Worm (Caenorhabditis elegans) whole organism, L1 larva: ENCODE measurements around the gene ctsa-2.

ENCODE experiments used
- C16A3.4 ChIP-seq: fragments of 150-350 bp; optimal IDR thresholded peaks from 2 replicates; lab custom pipeline; 2014; ENCODE audit warnings: missing biosample characterization, missing genetic modification characterization
- C34B4.2 ChIP-seq: sonication (generic microtip); optimal IDR thresholded peaks from 2 replicates; lab custom pipeline; 2017; ENCODE audit warnings: mild to moderate bottlenecking, missing genetic modification characterization, missing compliant biosample characterization
- F16B12.6 ChIP-seq: fragments of 150-350 bp; optimal IDR thresholded peaks from 2 replicates; lab custom pipeline; 2014; ENCODE audit warnings: missing biosample characterization, missing genetic modification characterization
- aha-1 ChIP-seq: fragments of 150-350 bp; optimal IDR thresholded peaks from 2 replicates; lab custom pipeline; 2014; ENCODE audit warnings: missing biosample characterization, missing genetic modification characterization
- alr-1 ChIP-seq: fragments of 200-800 bp; sonication (Bioruptor generic); optimal IDR thresholded peaks from 2 replicates; lab custom pipeline; 2018; ENCODE audit warnings: borderline replicate concordance, mild to moderate bottlenecking, missing genetic modification characterization, missing compliant biosample characterization
- aly-2 ChIP-seq: fragments of 150-350 bp; optimal IDR thresholded peaks from 2 replicates; lab custom pipeline; 2014; ENCODE audit warnings: missing biosample characterization, missing genetic modification characterization
- ama-1 ChIP-seq: fragments of 150-350 bp; optimal IDR thresholded peaks from 2 replicates; lab custom pipeline; 2014
- blmp-1 ChIP-seq: fragments of 150-350 bp; optimal IDR thresholded peaks from 2 replicates; lab custom pipeline; 2014; ENCODE audit warnings: missing biosample characterization, missing genetic modification characterization
- ceh-8 ChIP-seq: fragments of 200-800 bp; sonication (Bioruptor generic); optimal IDR thresholded peaks from 2 replicates; lab custom pipeline; 2018; ENCODE audit warnings: mild to moderate bottlenecking, missing genetic modification characterization, moderate library complexity, missing compliant biosample characterization
- ceh-88 ChIP-seq: fragments of 200-800 bp; sonication (Bioruptor generic); IDR thresholded peaks from 2 replicates; pipeline ENCODE4 v1.3.6; 2022; ENCODE audit warnings: missing genetic modification characterization, missing compliant biosample characterization
- ces-1 ChIP-seq: fragments of 150-350 bp; optimal IDR thresholded peaks from 2 replicates; lab custom pipeline; 2014; ENCODE audit warnings: missing biosample characterization, missing genetic modification reagents, missing genetic modification characterization
- dpl-1 ChIP-seq, 3 experiments: fragments of 150-350 bp in 2 of 3; sonication (generic microtip) in 1 of 3; optimal IDR thresholded peaks; 2 replicates each; lab custom pipeline; 2014 to 2017; ENCODE audit warnings: missing biosample characterization in 3 of 3, missing genetic modification characterization in 3 of 3, missing genetic modification reagents in 3 of 3
- efl-3 ChIP-seq: fragments of 200-800 bp; sonication (Bioruptor generic); optimal IDR thresholded peaks from 2 replicates; lab custom pipeline; 2018; ENCODE audit warnings: mild to moderate bottlenecking, missing genetic modification characterization, missing compliant biosample characterization
- elt-2 ChIP-seq: sonication (generic microtip); optimal IDR thresholded peaks from 2 replicates; lab custom pipeline; 2016; ENCODE audit warnings: missing genetic modification characterization, mild to moderate bottlenecking, inconsistent platforms, missing compliant biosample characterization, missing genetic modification reagents
- elt-3 ChIP-seq, 6 experiments: fragments of 150-350 bp in 1 of 6; sonication (generic microtip); optimal IDR thresholded peaks; 2 replicates each; lab custom pipeline; 2017 to 2018; ENCODE audit warnings: missing biosample characterization in 6 of 6, missing genetic modification characterization in 6 of 6, inconsistent platforms in 1 of 6
- fkh-8 ChIP-seq: sonication (generic microtip); optimal IDR thresholded peaks from 2 replicates; lab custom pipeline; 2016; ENCODE audit warnings: mild to moderate bottlenecking, missing genetic modification characterization, missing compliant biosample characterization
- fos-1 ChIP-seq: fragments of 150-350 bp; optimal IDR thresholded peaks from 2 replicates; lab custom pipeline; 2014; ENCODE audit warnings: missing biosample characterization, missing genetic modification characterization
- grh-1 ChIP-seq: fragments of 200-800 bp; sonication (Bioruptor generic); IDR thresholded peaks from 2 replicates; pipeline ENCODE4 v1.3.6; 2022; ENCODE audit warnings: missing genetic modification reagents, missing genetic modification characterization, missing compliant biosample characterization
- hlh-17 ChIP-seq: fragments of 200-800 bp; sonication (Bioruptor generic); optimal IDR thresholded peaks from 2 replicates; lab custom pipeline; 2018; ENCODE audit warnings: missing genetic modification characterization, mild to moderate bottlenecking, missing compliant biosample characterization, moderate library complexity, borderline replicate concordance
- hlh-4 ChIP-seq: sonication (generic microtip); optimal IDR thresholded peaks from 2 replicates; lab custom pipeline; 2016; ENCODE audit warnings: mild to moderate bottlenecking, missing genetic modification characterization, missing compliant biosample characterization
- isw-1 ChIP-seq: fragments of 200-800 bp; sonication (Bioruptor generic); IDR thresholded peaks from 2 replicates; pipeline ENCODE4 v1.3.6; 2022; ENCODE audit warnings: missing genetic modification characterization, missing compliant biosample characterization
- jun-1 ChIP-seq: fragments of 150-350 bp; optimal IDR thresholded peaks from 2 replicates; lab custom pipeline; 2014; ENCODE audit warnings: missing biosample characterization, missing genetic modification reagents, missing genetic modification characterization
- lin-13 ChIP-seq: fragments of 150-350 bp; optimal IDR thresholded peaks from 2 replicates; lab custom pipeline; 2014; ENCODE audit warnings: missing biosample characterization, missing genetic modification reagents, missing genetic modification characterization
- lin-15B ChIP-seq: fragments of 150-350 bp; sonication (generic microtip); optimal IDR thresholded peaks from 3 replicates; lab custom pipeline; 2014; ENCODE audit warnings: missing biosample characterization, missing genetic modification characterization
- lsy-2 ChIP-seq, 2 experiments: fragments of 150-350 bp; optimal IDR thresholded peaks; 2 replicates each; lab custom pipeline; 2014; ENCODE audit warnings: missing biosample characterization in 2 of 2, missing genetic modification characterization in 2 of 2
- mdl-1 ChIP-seq, 2 experiments: fragments of 150-350 bp; optimal IDR thresholded peaks; 2 replicates each; lab custom pipeline; 2014 to 2017; ENCODE audit warnings: missing biosample characterization in 2 of 2, missing genetic modification characterization in 2 of 2, inconsistent platforms in 1 of 2
- mep-1 ChIP-seq: fragments of 150-350 bp; optimal IDR thresholded peaks from 2 replicates; lab custom pipeline; 2014; ENCODE audit warnings: missing biosample characterization, missing genetic modification characterization
- nhr-11 ChIP-seq: fragments of 150-350 bp; optimal IDR thresholded peaks from 2 replicates; lab custom pipeline; 2014; ENCODE audit warnings: missing biosample characterization, missing genetic modification characterization
- nhr-12 ChIP-seq: sonication (generic microtip); optimal IDR thresholded peaks from 2 replicates; lab custom pipeline; 2017; ENCODE audit warnings: missing biosample characterization, missing genetic modification characterization
- nhr-19 ChIP-seq: fragments of 200-800 bp; sonication (Bioruptor generic); conservative IDR thresholded peaks from 2 replicates; pipeline ENCODE4 v1.3.6; 2022; ENCODE audit warnings: missing genetic modification characterization, missing compliant biosample characterization
- nhr-20 ChIP-seq: sonication (generic microtip); optimal IDR thresholded peaks from 2 replicates; lab custom pipeline; 2016; ENCODE audit warnings: mild to moderate bottlenecking, missing genetic modification characterization, missing compliant biosample characterization
- nhr-237 ChIP-seq: fragments of 150-350 bp; optimal IDR thresholded peaks from 2 replicates; lab custom pipeline; 2014; ENCODE audit warnings: missing biosample characterization, missing genetic modification characterization
- nhr-28 ChIP-seq: fragments of 150-350 bp; optimal IDR thresholded peaks from 2 replicates; lab custom pipeline; 2014; ENCODE audit warnings: missing biosample characterization, missing genetic modification characterization
- nhr-47 ChIP-seq: sonication (generic microtip); optimal IDR thresholded peaks from 2 replicates; lab custom pipeline; 2016; ENCODE audit warnings: mild to moderate bottlenecking, missing genetic modification characterization, moderate library complexity, missing compliant biosample characterization
- nhr-71 ChIP-seq: sonication (generic microtip); optimal IDR thresholded peaks from 2 replicates; lab custom pipeline; 2016; ENCODE audit warnings: mild to moderate bottlenecking, missing genetic modification characterization, moderate library complexity, missing compliant biosample characterization
- nhr-77 ChIP-seq: fragments of 150-350 bp; optimal IDR thresholded peaks from 2 replicates; lab custom pipeline; 2014; ENCODE audit warnings: missing biosample characterization, missing genetic modification characterization
- nhr-85 ChIP-seq: sonication (generic microtip); peaks from one replicate; lab custom pipeline; 2016; ENCODE audit warnings: missing genetic modification characterization, inconsistent platforms, missing compliant biosample characterization
- nhr-90 ChIP-seq: sonication (generic microtip); optimal IDR thresholded peaks from 2 replicates; lab custom pipeline; 2016; ENCODE audit warnings: mild to moderate bottlenecking, missing genetic modification characterization, missing compliant biosample characterization; ENCODE audit not compliant: poor library complexity
- pqm-1 ChIP-seq: sonication (generic microtip); optimal IDR thresholded peaks from 3 replicates; lab custom pipeline; 2017; ENCODE audit warnings: missing biosample characterization, missing genetic modification characterization
- skn-1 ChIP-seq: fragments of 150-350 bp; optimal IDR thresholded peaks from 2 replicates; lab custom pipeline; 2014; ENCODE audit warnings: missing biosample characterization, missing genetic modification characterization
- snpc-4 ChIP-seq: fragments of 150-350 bp; optimal IDR thresholded peaks from 2 replicates; lab custom pipeline; 2014; ENCODE audit warnings: missing biosample characterization, missing genetic modification characterization
- sox-4 ChIP-seq: sonication (generic microtip); optimal IDR thresholded peaks from 2 replicates; lab custom pipeline; 2016; ENCODE audit warnings: missing genetic modification characterization, missing compliant biosample characterization
- sptf-1 ChIP-seq: fragments of 150-350 bp; optimal IDR thresholded peaks from 2 replicates; lab custom pipeline; 2014; ENCODE audit warnings: missing biosample characterization, missing genetic modification characterization
- sup-37 ChIP-seq: fragments of 200-800 bp; sonication (Bioruptor generic); optimal IDR thresholded peaks from 2 replicates; lab custom pipeline; 2018; ENCODE audit warnings: mild to moderate bottlenecking, missing genetic modification characterization, missing compliant biosample characterization
- tbx-2 ChIP-seq: sonication (generic microtip); optimal IDR thresholded peaks from 2 replicates; lab custom pipeline; 2016; ENCODE audit warnings: missing genetic modification characterization, missing compliant biosample characterization
- tlp-1 ChIP-seq: fragments of 150-350 bp; optimal IDR thresholded peaks from 2 replicates; lab custom pipeline; 2014; ENCODE audit warnings: missing biosample characterization, missing genetic modification characterization
- unc-130 ChIP-seq: fragments of 150-350 bp; optimal IDR thresholded peaks from 2 replicates; lab custom pipeline; 2017; ENCODE audit warnings: missing biosample characterization, missing genetic modification characterization, inconsistent platforms
- unc-62 ChIP-seq: fragments of 150-350 bp; optimal IDR thresholded peaks from 2 replicates; lab custom pipeline; 2014; ENCODE audit warnings: missing biosample characterization, missing genetic modification reagents, missing genetic modification characterization
- unc-86 ChIP-seq: sonication (generic microtip); optimal IDR thresholded peaks from 2 replicates; lab custom pipeline; 2016; ENCODE audit warnings: missing genetic modification characterization, missing compliant biosample characterization
- vab-15 ChIP-seq: sonication (generic microtip); optimal IDR thresholded peaks from 2 replicates; lab custom pipeline; 2017; ENCODE audit warnings: missing genotype, mild to moderate bottlenecking, missing genetic modification characterization, missing compliant biosample characterization
- xbp-1 ChIP-seq: sonication (generic microtip); optimal IDR thresholded peaks from 2 replicates; lab custom pipeline; 2016; ENCODE audit warnings: missing genetic modification characterization, missing compliant biosample characterization
- zag-1 ChIP-seq: fragments of 150-350 bp; optimal IDR thresholded peaks from 2 replicates; lab custom pipeline; 2014; ENCODE audit warnings: missing biosample characterization, missing genetic modification characterization
- zip-4 ChIP-seq: fragments of 200-800 bp; sonication (Bioruptor generic); optimal IDR thresholded peaks from 2 replicates; lab custom pipeline; 2018; ENCODE audit warnings: mild to moderate bottlenecking, missing genetic modification characterization, moderate library complexity, missing compliant biosample characterization
- ztf-4 ChIP-seq: fragments of 150-350 bp; optimal IDR thresholded peaks from 2 replicates; lab custom pipeline; 2014; ENCODE audit warnings: missing biosample characterization, missing genetic modification characterization

ctsa-2 gene

DNA sequence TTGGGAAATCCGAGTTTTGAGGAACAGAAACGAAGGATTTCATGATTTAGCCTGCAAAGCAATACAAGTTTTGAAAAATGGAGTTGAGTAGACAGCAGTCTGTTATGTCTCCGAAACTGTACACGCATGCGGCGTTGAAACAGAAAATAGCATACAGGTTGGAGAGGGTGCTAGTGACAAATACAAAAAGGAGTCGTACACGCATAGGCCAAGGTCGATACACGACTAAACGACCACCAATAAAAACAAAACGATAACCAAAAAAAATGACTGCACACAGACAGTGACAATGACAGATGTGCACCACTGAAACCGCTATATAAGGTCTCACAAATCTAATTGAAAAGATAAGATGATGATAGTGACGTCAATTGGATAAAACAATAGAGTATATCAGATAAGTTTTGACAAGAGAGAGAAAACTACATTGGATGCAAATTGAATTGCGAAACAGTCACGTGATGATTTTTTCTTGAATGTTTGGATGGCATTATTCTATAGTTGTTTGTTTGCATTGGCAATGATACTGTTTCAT lies 18.5 kb upstream of the ctsa-2 start, which contains the start of gene fah-1 (continued):
- no peak for TF ChIP-seq sptf-1 (tag; lab: Kevin White, UChicago)
- no peak for TF ChIP-seq ceh-8 (GFP tag; lab: Kevin White, UChicago)
- no peak for TF ChIP-seq tlp-1 (tag; lab: Kevin White, UChicago)
- TF ChIP-seq C34B4.2: no peak
- TF ChIP-seq fkh-8: no peak
- TF ChIP-seq zip-4: peak; percentile 38
- TF ChIP-seq nhr-20 (tag; lab: Kevin White, UChicago): peak; percentile 97
- peak; percentile 97 for TF ChIP-seq nhr-85 (tag; lab: Kevin White, UChicago)
- TF ChIP-seq aha-1: no peak
- TF ChIP-seq snpc-4 (tag; lab: Kevin White, UChicago): no peak
- no peak for TF ChIP-seq nhr-12 (tag; lab: Kevin White, UChicago)
- no peak for TF ChIP-seq isw-1 (GFP tag; lab: Robert Waterston, UW)
- TF ChIP-seq lin-15B (tag; lab: Kevin White, UChicago): no peak
- no peak for TF ChIP-seq alr-1 (tag; lab: Kevin White, UChicago)
- peak; percentile 65 for TF ChIP-seq grh-1
- no peak for TF ChIP-seq unc-62 (GFP tag; lab: Kevin White, UChicago)
- TF ChIP-seq nhr-237 (tag; lab: Kevin White, UChicago): no peak
- TF ChIP-seq lsy-2 (tag; optimal IDR thresholded peaks at IDR 0.05; lab: Kevin White, UChicago): no peak
- TF ChIP-seq F16B12.6 (tag; lab: Kevin White, UChicago): no peak
- peak; percentile 34 for TF ChIP-seq mep-1 (tag; lab: Kevin White, UChicago)
- peak; percentile 1 for TF ChIP-seq vab-15
- no peak for TF ChIP-seq ztf-4 (tag; lab: Kevin White, UChicago)
- no peak for TF ChIP-seq hlh-4 (tag; lab: Kevin White, UChicago)
- no peak for TF ChIP-seq lin-13 (GFP tag; lab: Kevin White, UChicago)
- TF ChIP-seq sox-4 (tag; lab: Kevin White, UChicago): no peak
- TF ChIP-seq sup-37 (GFP tag; lab: Kevin White, UChicago): no peak
- no peak for TF ChIP-seq unc-130
- no peak for TF ChIP-seq hlh-17 (GFP tag; lab: Kevin White, UChicago)
- peak; percentile 37 for TF ChIP-seq blmp-1 (tag; lab: Kevin White, UChicago)
- no peak for TF ChIP-seq efl-3
- no peak for TF ChIP-seq nhr-11 (tag; lab: Kevin White, UChicago)
- no peak for TF ChIP-seq ceh-88 (GFP tag; lab: Robert Waterston, UW)
- no peak for TF ChIP-seq zag-1
- TF ChIP-seq nhr-90 (tag; lab: Kevin White, UChicago): peak; percentile 84
- peak; percentile 1 for TF ChIP-seq skn-1 (tag; lab: Kevin White, UChicago)
- TF ChIP-seq pqm-1 (tag; lab: Kevin White, UChicago): no peak
- no peak for TF ChIP-seq C16A3.4
- no peak for TF ChIP-seq unc-86 (tag; lab: Kevin White, UChicago)
- TF ChIP-seq nhr-28 (tag; lab: Kevin White, UChicago): no peak
- no peak for TF ChIP-seq nhr-77 (tag; lab: Kevin White, UChicago)
- peak; percentile 43 for TF ChIP-seq elt-2
- TF ChIP-seq jun-1 (tag; lab: Kevin White, UChicago): no peak
- no peak for TF ChIP-seq ama-1 (lab: Kevin White, UChicago)
- no peak for TF ChIP-seq tbx-2 (tag; lab: Kevin White, UChicago)
- no peak for TF ChIP-seq ces-1 (GFP tag; lab: Kevin White, UChicago)
- TF ChIP-seq nhr-71 (tag; lab: Kevin White, UChicago): peak; percentile 85
- peak; percentile 61 for TF ChIP-seq nhr-47 (tag; lab: Kevin White, UChicago)
- TF ChIP-seq fos-1: no peak
- peak; percentile 43 for TF ChIP-seq nhr-19 (GFP tag; lab: Robert Waterston, UW)
- peak in 1 of 3 experiments; percentile 16 for TF ChIP-seq dpl-1 (GFP tag; optimal IDR thresholded peaks at IDR 0.05; lab: Kevin White, UChicago)
- TF ChIP-seq aly-2 (tag; lab: Kevin White, UChicago): no peak
- TF ChIP-seq mdl-1 (tag; optimal IDR thresholded peaks at IDR 0.05; lab: Kevin White, UChicago): peak in 1 of 2 experiments; percentile 3
- TF ChIP-seq elt-3 (tag; optimal IDR thresholded peaks at IDR 0.05; lab: Kevin White, UChicago): peak in 3 of 6 experiments; percentile 71 to 92 (median 82)
- TF ChIP-seq xbp-1: peak; percentile 52
